Worm (Caenorhabditis elegans): ENCODE data around the gene F25A2.1.

- TF ChIP-seq pqm-1 (tag; optimal IDR thresholded peaks at IDR 0.05) (no peak), ceh-82 (tag; optimal IDR thresholded peaks at IDR 0.05) (no peak), pha-4 (tag; optimal IDR thresholded peaks at IDR 0.05) (no peak), jun-1 (tag; optimal IDR thresholded peaks at IDR 0.05) (no peak), ama-1 (optimal IDR thresholded peaks at IDR 0.05) (no peak), daf-12 (tag; optimal IDR thresholded peaks at IDR 0.05) (no peak), lin-15B (tag; optimal IDR thresholded peaks at IDR 0.05) (no peak), egl-27 (tag; optimal IDR thresholded peaks at IDR 0.05) (no peak)
Observed at ce11 chrV:1131880-1132623, 47.3 kb upstream of the F25A2.1 start, which contains the start of gene W07B8.4.
